Fruit fly (Drosophila melanogaster): ENCODE results near the gene CG4483.

The CG4483 gene

DNA sequence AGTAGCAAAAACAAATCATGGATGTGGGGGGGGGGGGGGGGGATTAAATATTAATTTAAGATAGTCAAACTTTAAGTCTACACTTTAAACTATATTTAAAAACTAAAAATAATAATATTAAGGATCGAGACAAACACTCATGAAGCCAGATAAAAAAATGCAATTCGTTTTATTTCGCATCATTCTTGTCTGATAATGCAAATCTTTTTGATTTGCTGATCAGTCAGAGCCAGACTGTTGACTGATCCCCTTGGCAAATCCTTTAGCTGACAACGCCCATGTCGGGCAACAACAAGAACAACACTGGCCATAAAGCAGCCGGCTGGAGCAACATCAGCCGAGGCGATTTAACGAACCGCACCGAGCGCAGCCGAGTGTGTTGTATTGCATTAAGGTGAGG lies 43.4 kb downstream of the CG4483 start:
- TF ChIP-seq cwo (GFP tag; optimal IDR thresholded peaks at IDR 0.05) (peak; percentile 3), cas (GFP tag; IDR thresholded peaks at IDR 0.05) (no peak), CG31441 (GFP tag; IDR thresholded peaks at IDR 0.05) (no peak), CG11723 (GFP tag; optimal IDR thresholded peaks at IDR 0.05) (no peak), bcd (GFP tag; optimal IDR thresholded peaks at IDR 0.05) (no peak), lab (GFP tag; optimal IDR thresholded peaks at IDR 0.05) (peak; percentile 45), wor (GFP tag; IDR thresholded peaks at IDR 0.05) (no peak), Hmr (GFP tag; optimal IDR thresholded peaks at IDR 0.05) (peak; percentile 28), CG2678 (tag; optimal IDR thresholded peaks at IDR 0.05) (peak; percentile 33), CG3281 (GFP tag; optimal IDR thresholded peaks at IDR 0.05) (peak; percentile 6), Dip2 (GFP tag; IDR thresholded peaks at IDR 0.05) (no peak), CG18599 (GFP tag; optimal IDR thresholded peaks at IDR 0.05) (peak; percentile 66), Meics (GFP tag; optimal IDR thresholded peaks at IDR 0.05) (peak; percentile 38), CG4854 (GFP tag; optimal IDR thresholded peaks at IDR 0.05) (no peak), slbo (GFP tag; IDR thresholded peaks at IDR 0.05) (0 out of 2 replicates have a peak, but pooled peaks have one; percentile 13), Deaf1 (tag; optimal IDR thresholded peaks at IDR 0.05) (peak; percentile 71), CG16863 (GFP tag; optimal IDR thresholded peaks at IDR 0.05) (no peak)

- TF ChIP-seq CG5180 (GFP tag; optimal IDR thresholded peaks at IDR 0.05) (no peak), abd-A (tag; optimal IDR thresholded peaks at IDR 0.05) (peak; percentile 90), CG31441 (GFP tag; IDR thresholded peaks at IDR 0.05) (no peak)
Observed at dm6 chr3L:9188622-9189021, 47.8 kb downstream of the CG4483 start.
